Worm (Caenorhabditis elegans) whole organism, midembryonic: ENCODE measurements around the gene cut-2.
"Not testable (repeated sequence)": the region's sequence is repeated elsewhere in the genome, so short reads cannot be mapped to it uniquely, and the experiment has no call there.

ENCODE experiments used
- cog-1 ChIP-seq: sonication (generic microtip); optimal IDR thresholded peaks from 2 replicates; lab custom pipeline; 2016; ENCODE audit warnings: missing genetic modification characterization, missing compliant biosample characterization
- klf-2 ChIP-seq: fragments of 200-800 bp; sonication (Bioruptor generic); conservative IDR thresholded peaks from 2 replicates; pipeline ENCODE4 v1.3.6; 2022; ENCODE audit warnings: missing genetic modification reagents, missing genetic modification characterization, missing compliant biosample characterization
- tab-1 ChIP-seq: fragments of 200-800 bp; sonication (Bioruptor generic); IDR thresholded peaks from 2 replicates; pipeline ENCODE4 v1.3.6; 2022; ENCODE audit warnings: missing genetic modification characterization, missing compliant biosample characterization
- ztf-23 ChIP-seq: fragments of 200-800 bp; sonication (Bioruptor generic); IDR thresholded peaks from 2 replicates; pipeline ENCODE4 v1.3.6; 2022; ENCODE audit warnings: missing genetic modification reagents, missing genetic modification characterization, missing compliant biosample characterization

- not testable (repeated sequence) for TF ChIP-seq ztf-23 (GFP tag; lab: Robert Waterston, UW); cog-1; klf-2; tab-1 (GFP tag; lab: Robert Waterston, UW)
Measured at ce11 chrV:13443535-13443934, 28.8 kb downstream of the cut-2 start, which contains the start of gene Y2H9A.6.
